Fruit fly (Drosophila melanogaster): ENCODE data around the gene CG6700.

DNA sequence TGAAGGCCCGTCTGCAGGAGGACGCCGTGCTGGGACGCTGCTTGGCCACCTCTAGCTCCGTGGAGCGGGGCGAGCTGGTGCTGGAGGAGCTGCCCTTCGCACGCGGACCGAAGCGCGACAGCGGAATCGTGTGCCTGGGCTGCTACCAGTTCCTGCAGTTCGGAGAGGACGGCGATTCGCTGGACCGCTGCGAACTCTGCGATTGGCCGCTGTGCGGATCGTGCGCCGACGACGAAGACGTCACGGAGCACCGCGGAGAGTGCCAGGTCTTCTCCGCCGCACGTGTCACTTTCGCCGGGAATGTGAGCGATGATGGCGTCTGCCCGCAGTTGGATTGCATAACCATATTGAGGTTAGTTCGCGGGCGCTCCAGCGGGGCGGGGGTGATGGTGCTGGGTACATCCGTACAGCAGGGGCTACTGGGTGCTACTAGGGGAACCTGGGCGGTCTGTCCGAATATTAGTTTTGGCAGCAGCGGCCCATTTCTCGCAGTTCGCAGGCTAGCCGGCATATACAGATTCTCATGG is 9.0 kb upstream of the CG6700 start:
- TF ChIP-seq CG8478 (optimal IDR thresholded peaks at IDR 0.05) (no peak), CTCF (optimal IDR thresholded peaks at IDR 0.05) (no peak)

Data from S2 (cell line).